Fruit fly (Drosophila melanogaster) whole organism, embryonic: ENCODE results near the gene CG15382.

Experiments used
- ATbp ChIP-seq: fragments of 200-800 bp; sonication (Bioruptor generic); optimal IDR thresholded peaks from 2 replicates; lab custom pipeline; 2017; ENCODE audit warnings: missing biosample characterization, mild to moderate bottlenecking, missing genetic modification characterization, missing genetic modification reagents
- B-H1 ChIP-seq: fragments of 200-800 bp; sonication (Bioruptor generic); IDR thresholded peaks from 3 replicates; pipeline ENCODE4 v1.3.6; 2022; ENCODE audit warnings: missing biosample characterization, missing genetic modification characterization
- Bdp1 ChIP-seq: fragments of 200-800 bp; sonication (Bioruptor generic); optimal IDR thresholded peaks from 3 replicates; lab custom pipeline; 2016; ENCODE audit warnings: missing biosample characterization, missing genetic modification characterization
- CG10209 ChIP-seq: fragments of 200-800 bp; sonication (Bioruptor generic); optimal IDR thresholded peaks from 3 replicates; lab custom pipeline; 2017; ENCODE audit warnings: missing biosample characterization, mild to moderate bottlenecking, missing genetic modification characterization, missing genetic modification reagents
- CG1024 ChIP-seq: fragments of 200-800 bp; sonication (Bioruptor generic); IDR thresholded peaks from 2 replicates; pipeline ENCODE4 v1.3.6; 2022; ENCODE audit warnings: missing biosample characterization, missing genetic modification characterization
- CG10267 ChIP-seq: fragments of 200-800 bp; sonication (Bioruptor generic); optimal IDR thresholded peaks from 2 replicates; lab custom pipeline; 2018; ENCODE audit warnings: missing biosample characterization, mild to moderate bottlenecking, missing genetic modification characterization, moderate library complexity
- CG11696 ChIP-seq: fragments of 200-800 bp; sonication (Bioruptor generic); IDR thresholded peaks from 2 replicates; pipeline ENCODE4 v1.3.6; 2022; ENCODE audit warnings: missing biosample characterization, missing genetic modification characterization
- CG12659 ChIP-seq: fragments of 200-800 bp; sonication (Bioruptor generic); optimal IDR thresholded peaks from 3 replicates; lab custom pipeline; 2017; ENCODE audit warnings: mild to moderate bottlenecking, missing biosample characterization, missing genetic modification reagents, missing genetic modification characterization
- CG17802 ChIP-seq: fragments of 200-800 bp; sonication (Bioruptor generic); optimal IDR thresholded peaks from 2 replicates; lab custom pipeline; 2018; ENCODE audit warnings: missing biosample characterization, mild to moderate bottlenecking, missing genetic modification characterization, moderate library complexity
- CG2129 ChIP-seq: fragments of 200-800 bp; sonication (Bioruptor generic); IDR thresholded peaks from 2 replicates; pipeline ENCODE4 v1.3.6; 2022; ENCODE audit warnings: missing biosample characterization, missing genetic modification characterization; ENCODE audit not compliant: partially characterized antibody
- CG2678 ChIP-seq: fragments of 200-800 bp; sonication (Bioruptor generic); optimal IDR thresholded peaks from 3 replicates; lab custom pipeline; 2019; ENCODE audit warnings: missing biosample characterization, mild to moderate bottlenecking, missing genetic modification characterization, moderate library complexity
- CG30403 ChIP-seq: fragments of 200-800 bp; sonication (Bioruptor generic); optimal IDR thresholded peaks from 3 replicates; lab custom pipeline; 2016; ENCODE audit warnings: missing biosample characterization, missing genetic modification characterization
- CG4404 ChIP-seq: fragments of 200-800 bp; sonication (Bioruptor generic); IDR thresholded peaks from 2 replicates; pipeline ENCODE4 v1.3.6; 2022; ENCODE audit warnings: missing biosample characterization, missing genetic modification characterization
- CG4854 ChIP-seq: fragments of 200-800 bp; sonication (Bioruptor generic); optimal IDR thresholded peaks from 2 replicates; lab custom pipeline; 2016; ENCODE audit warnings: missing biosample characterization, missing genetic modification characterization, inconsistent platforms
- CG6175 ChIP-seq: fragments of 200-800 bp; sonication (Bioruptor generic); IDR thresholded peaks from 3 replicates; pipeline ENCODE4 v1.3.6; 2022; ENCODE audit warnings: missing biosample characterization, missing genetic modification characterization
- CG6791 ChIP-seq: fragments of 200-800 bp; sonication (Bioruptor generic); IDR thresholded peaks from 3 replicates; pipeline ENCODE4 v1.3.6; 2022; ENCODE audit warnings: missing biosample characterization, missing genetic modification characterization; ENCODE audit not compliant: partially characterized antibody
- CG7786 ChIP-seq: fragments of 200-800 bp; sonication (Bioruptor generic); optimal IDR thresholded peaks from 2 replicates; lab custom pipeline; 2016; ENCODE audit warnings: missing biosample characterization, missing genetic modification characterization
- CG8388 ChIP-seq: fragments of 200-800 bp; sonication (Bioruptor generic); optimal IDR thresholded peaks from 2 replicates; lab custom pipeline; 2019; ENCODE audit warnings: missing biosample characterization, mild to moderate bottlenecking, missing genetic modification characterization, moderate library complexity
- CG8944 ChIP-seq: fragments of 200-800 bp; sonication (Bioruptor generic); optimal IDR thresholded peaks from 3 replicates; lab custom pipeline; 2016; ENCODE audit warnings: missing biosample characterization, missing genetic modification characterization
- CG9609 ChIP-seq: fragments of 200-800 bp; sonication (Bioruptor generic); optimal IDR thresholded peaks from 3 replicates; lab custom pipeline; 2016; ENCODE audit warnings: missing biosample characterization, missing genetic modification characterization
- CG9727 ChIP-seq: fragments of 200-800 bp; sonication (Bioruptor generic); optimal IDR thresholded peaks from 3 replicates; lab custom pipeline; 2017; ENCODE audit warnings: missing biosample characterization, mild to moderate bottlenecking, missing genetic modification characterization
- Camta ChIP-seq: fragments of 200-800 bp; sonication (Bioruptor generic); optimal IDR thresholded peaks from 2 replicates; lab custom pipeline; 2016; ENCODE audit warnings: missing biosample characterization, missing genetic modification characterization
- D19B ChIP-seq: fragments of 200-800 bp; sonication (Bioruptor generic); optimal IDR thresholded peaks from 2 replicates; lab custom pipeline; 2017; ENCODE audit warnings: missing biosample characterization, mild to moderate bottlenecking, missing genetic modification characterization
- Eip74EF ChIP-seq, 2 experiments: fragments of 200-800 bp in 1 of 2; fragments of >200 bp in 1 of 2; sonication (Bioruptor generic) in 1 of 2; optimal IDR thresholded peaks; 2 replicates each; lab custom pipeline; 2017 to 2019; ENCODE audit warnings: missing biosample characterization in 2 of 2, missing genetic modification characterization in 2 of 2, mild to moderate bottlenecking in 1 of 2, moderate library complexity in 1 of 2
- Ets65A ChIP-seq: fragments of 200-800 bp; sonication (Bioruptor generic); peaks from one replicate; lab custom pipeline; 2016; ENCODE audit warnings: missing biosample characterization, missing genetic modification characterization
- HLH54F ChIP-seq: fragments of 200-800 bp; sonication (Bioruptor generic); optimal IDR thresholded peaks from 3 replicates; lab custom pipeline; 2016; ENCODE audit warnings: missing biosample characterization, missing genetic modification characterization
- Hmx ChIP-seq: fragments of 200-800 bp; sonication (Bioruptor generic); optimal IDR thresholded peaks from 2 replicates; lab custom pipeline; 2016; ENCODE audit warnings: missing biosample characterization, missing genetic modification characterization
- Hr3 ChIP-seq: fragments of 200-800 bp; sonication (Bioruptor generic); optimal IDR thresholded peaks from 3 replicates; lab custom pipeline; 2016; ENCODE audit warnings: missing biosample characterization, missing genetic modification characterization
- Med ChIP-seq: fragments of 200-800 bp; sonication (Bioruptor generic); peaks from one replicate; lab custom pipeline; 2016; ENCODE audit warnings: missing biosample characterization, missing genetic modification characterization, mild to moderate bottlenecking, inconsistent platforms, moderate library complexity
- NFAT ChIP-seq: fragments of 200-800 bp; sonication (Bioruptor generic); IDR thresholded peaks from 2 replicates; pipeline ENCODE4 v1.3.6; 2022; ENCODE audit warnings: missing biosample characterization, missing genetic modification characterization
- abd-A ChIP-seq: fragments of 200-800 bp; sonication (Bioruptor generic); optimal IDR thresholded peaks from 3 replicates; lab custom pipeline; 2019; ENCODE audit warnings: missing biosample characterization, mild to moderate bottlenecking, missing genetic modification characterization, moderate library complexity
- aop ChIP-seq: fragments of 200-800 bp; sonication (Bioruptor generic); IDR thresholded peaks from 2 replicates; pipeline ENCODE4 v1.3.6; 2022; ENCODE audit warnings: missing biosample characterization, missing genetic modification characterization
- chinmo ChIP-seq: fragments of 200-800 bp; sonication (Bioruptor generic); IDR thresholded peaks from 4 replicates; pipeline ENCODE4 v1.3.6; 2022; ENCODE audit warnings: missing biosample characterization, missing genetic modification characterization; ENCODE audit not compliant: partially characterized antibody
- chm ChIP-seq: fragments of 200-800 bp; sonication (Bioruptor generic); IDR thresholded peaks from 2 replicates; pipeline ENCODE4 v1.3.6; 2022; ENCODE audit warnings: missing biosample characterization, missing genetic modification characterization
- ewg ChIP-seq: fragments of 200-800 bp; sonication (Bioruptor generic); optimal IDR thresholded peaks from 3 replicates; lab custom pipeline; 2017; ENCODE audit warnings: mild to moderate bottlenecking, missing biosample characterization, missing genetic modification reagents, missing genetic modification characterization
- ftz-f1 ChIP-seq: fragments of 200-800 bp; sonication (Bioruptor generic); optimal IDR thresholded peaks from 2 replicates; lab custom pipeline; 2016; ENCODE audit warnings: missing biosample characterization, missing genetic modification characterization
- gce ChIP-seq: fragments of 200-800 bp; sonication (Bioruptor generic); IDR thresholded peaks from 3 replicates; pipeline ENCODE4 v1.3.6; 2022; ENCODE audit warnings: missing biosample characterization, missing genetic modification characterization
- gem ChIP-seq: fragments of 200-800 bp; sonication (Bioruptor generic); optimal IDR thresholded peaks from 2 replicates; lab custom pipeline; 2019; ENCODE audit warnings: missing biosample characterization, mild to moderate bottlenecking, missing genetic modification characterization, moderate library complexity
- kay ChIP-seq: fragments of 200-800 bp; sonication (Bioruptor generic); optimal IDR thresholded peaks from 2 replicates; lab custom pipeline; 2016; ENCODE audit warnings: missing biosample characterization, missing genetic modification characterization
- odd ChIP-seq: fragments of 200-800 bp; sonication (Bioruptor generic); optimal IDR thresholded peaks from 2 replicates; lab custom pipeline; 2017; ENCODE audit warnings: missing biosample characterization, mild to moderate bottlenecking, missing genetic modification characterization
- peb ChIP-seq: fragments of 200-800 bp; sonication (Bioruptor generic); IDR thresholded peaks from 2 replicates; pipeline ENCODE4 v1.3.6; 2022; ENCODE audit warnings: missing biosample characterization, missing genetic modification characterization
- repo ChIP-seq: fragments of 200-800 bp; sonication (Bioruptor generic); optimal IDR thresholded peaks from 2 replicates; lab custom pipeline; 2016; ENCODE audit warnings: missing biosample characterization, missing genetic modification characterization
- salm ChIP-seq: fragments of 200-800 bp; sonication (Bioruptor generic); optimal IDR thresholded peaks from 2 replicates; lab custom pipeline; 2018; ENCODE audit warnings: missing biosample characterization, mild to moderate bottlenecking, missing genetic modification characterization
- trem ChIP-seq: fragments of 200-800 bp; optimal IDR thresholded peaks from 3 replicates; lab custom pipeline; 2019; ENCODE audit warnings: missing biosample characterization, mild to moderate bottlenecking, missing genetic modification characterization, moderate library complexity
- unc-4 ChIP-seq: fragments of 200-800 bp; sonication (Bioruptor generic); IDR thresholded peaks from 2 replicates; pipeline ENCODE4 v1.3.6; 2022; ENCODE audit warnings: missing biosample characterization, missing genetic modification characterization; ENCODE audit not compliant: partially characterized antibody
- usp ChIP-seq: fragments of >200 bp; optimal IDR thresholded peaks from 2 replicates; lab custom pipeline; 2017; ENCODE audit warnings: missing biosample characterization, missing genetic modification characterization
- vvl ChIP-seq: fragments of 200-800 bp; sonication (Bioruptor generic); IDR thresholded peaks from 2 replicates; pipeline ENCODE4 v1.3.6; 2022; ENCODE audit warnings: missing biosample characterization, missing genetic modification characterization

Gene CG15382

DNA sequence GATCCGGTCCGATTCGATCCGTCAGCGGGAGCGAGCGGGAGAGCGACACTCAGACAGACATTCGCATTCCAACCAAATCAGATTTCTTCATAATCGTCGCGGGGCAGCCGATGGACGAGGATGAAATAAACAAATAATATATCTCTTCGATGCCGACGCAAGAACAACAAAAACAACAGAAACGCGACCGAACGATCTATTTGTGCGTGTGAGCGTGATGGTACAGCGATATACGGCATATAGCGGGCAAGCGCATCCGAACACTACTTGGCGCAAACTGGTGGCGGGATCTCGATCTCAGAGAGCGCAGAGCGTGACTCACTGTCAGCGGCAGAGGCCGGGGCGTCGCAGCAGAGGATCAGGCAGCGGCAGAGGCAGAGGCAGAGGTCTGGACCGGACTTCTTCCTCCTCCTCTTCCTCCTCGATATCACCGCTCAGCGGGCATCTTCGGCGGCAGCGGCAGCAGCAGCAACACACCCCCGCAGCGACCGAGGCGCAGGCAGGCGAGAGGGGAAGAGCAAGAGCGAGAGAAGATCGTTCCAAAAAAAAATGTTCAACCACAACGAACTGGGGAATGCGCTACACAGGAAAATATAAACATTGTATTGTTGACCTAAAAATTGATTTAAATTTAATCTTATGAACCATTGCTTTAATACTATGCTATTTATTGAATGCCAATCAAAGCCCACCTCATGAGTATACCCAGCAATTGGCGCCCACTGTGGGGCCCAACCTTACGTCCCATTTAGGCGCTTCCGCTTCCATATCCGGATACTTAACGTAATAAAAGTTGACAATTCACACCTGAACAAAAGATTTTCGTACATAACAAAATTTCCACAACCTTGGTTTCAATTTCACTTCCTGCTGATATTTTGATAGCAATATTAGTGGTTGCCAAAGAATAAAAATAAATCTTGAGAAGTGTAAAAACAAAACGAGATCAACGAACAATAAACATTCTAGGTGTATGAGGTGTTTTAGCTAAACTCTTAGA lies 6.0 kb downstream of the CG15382 start (continued):
- TF ChIP-seq HLH54F (peak; percentile 34), aop (peak; percentile 100), gem (tag; lab: Kevin White, UChicago) (peak; percentile 69), CG10267 (tag; lab: Kevin White, UChicago) (peak; percentile 44), CG4404 (GFP tag; lab: Robert Waterston, UW) (peak; percentile 36; the same call in 1 of the 2 replicates), CG8944 (GFP tag; lab: Kevin White, UChicago) (no peak), usp (GFP tag; lab: Kevin White, UChicago) (no peak), Med (GFP tag; lab: Kevin White, UChicago) (peak; percentile 76), gce (peak; percentile 19; the same call in 1 of the 3 replicates), CG9727 (peak; percentile 58), vvl (peak; percentile 67), NFAT (peak; percentile 43; the same call in 1 of the 2 replicates), kay (GFP tag; lab: Kevin White, UChicago) (peak; percentile 83), CG2678 (tag; lab: Kevin White, UChicago) (peak; percentile 51), unc-4 (GFP tag; lab: Robert Waterston, UW) (no peak), CG4854 (GFP tag; lab: Kevin White, UChicago) (no peak), peb (no peak), Camta (peak; percentile 7), Bdp1 (GFP tag; lab: Kevin White, UChicago) (no peak), CG2129 (GFP tag; lab: Robert Waterston, UW) (no peak), ewg (peak; percentile 47), ftz-f1 (GFP tag; lab: Kevin White, UChicago) (peak; percentile 52), Eip74EF (GFP tag; optimal IDR thresholded peaks at IDR 0.05; lab: Kevin White, UChicago) (peak in 1 of 2 experiments; percentile 34), abd-A (tag; lab: Kevin White, UChicago) (peak; percentile 58), Ets65A (GFP tag; lab: Kevin White, UChicago) (peak; percentile 93), D19B (GFP tag; lab: Kevin White, UChicago) (no peak), CG6791 (GFP tag; lab: Robert Waterston, UW) (0 out of 3 replicates have a peak, but pooled peaks have one; percentile 26), chm (GFP tag; lab: Robert Waterston, UW) (peak; percentile 34; the same call in 1 of the 2 replicates), odd (no peak), Hr3 (GFP tag; lab: Kevin White, UChicago) (peak; percentile 63), CG7786 (GFP tag; lab: Kevin White, UChicago) (no peak), CG17802 (tag; lab: Kevin White, UChicago) (no peak), salm (tag; lab: Kevin White, UChicago) (no peak), Hmx (GFP tag; lab: Kevin White, UChicago) (peak; percentile 37), CG11696 (GFP tag; lab: Robert Waterston, UW) (0 out of 2 replicates have a peak, but pooled peaks have one; percentile 20), CG30403 (GFP tag; lab: Kevin White, UChicago) (peak; percentile 73), chinmo (GFP tag; lab: Robert Waterston, UW) (peak; percentile 92; the same call in 3 of the 4 replicates), ATbp (GFP tag; lab: Kevin White, UChicago) (peak; percentile 40), CG8388 (GFP tag; lab: Kevin White, UChicago) (peak; percentile 11), CG10209 (GFP tag; lab: Kevin White, UChicago) (peak; percentile 58), repo (GFP tag; lab: Kevin White, UChicago) (peak; percentile 1), B-H1 (GFP tag; lab: Robert Waterston, UW) (no peak; the same call in 2 of the 3 replicates), CG12659 (GFP tag; lab: Kevin White, UChicago) (peak; percentile 66), CG9609 (GFP tag; lab: Kevin White, UChicago) (peak; percentile 49), CG1024 (GFP tag; lab: Robert Waterston, UW) (no peak), CG6175 (GFP tag; lab: Robert Waterston, UW) (peak; percentile 87; the same call in 2 of the 3 replicates), trem (tag; lab: Kevin White, UChicago) (no peak)
